Worm (Caenorhabditis elegans): Measurements from ENCODE around the gene nspb-9.

DNA sequence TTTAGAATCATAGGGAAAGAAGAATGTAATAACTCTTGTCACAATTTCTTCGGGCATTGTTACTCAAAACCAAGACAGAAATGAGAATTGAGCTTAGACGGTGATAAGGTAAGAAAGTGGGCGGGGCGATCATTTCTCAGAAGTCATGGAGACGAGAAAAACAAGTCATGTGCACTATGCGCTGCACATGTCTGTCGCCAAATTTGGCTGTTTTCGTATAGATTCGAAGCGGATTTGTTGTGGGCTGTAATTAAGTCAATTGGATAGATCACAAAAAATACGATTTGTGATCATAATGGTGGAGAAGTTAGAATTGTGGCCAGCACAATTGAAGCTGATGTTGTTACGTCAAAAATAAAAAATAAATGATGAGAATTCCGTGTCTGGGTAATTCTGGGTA, 11.0 kb downstream of the nspb-9 start, which contains the start of gene C01G12.7:
- TF ChIP-seq fos-1 (tag; optimal IDR thresholded peaks at IDR 0.05) (no peak), ceh-82 (tag; optimal IDR thresholded peaks at IDR 0.05) (no peak), nhr-237 (tag; optimal IDR thresholded peaks at IDR 0.05) (no peak)
